Fruit fly (Drosophila melanogaster) S2 (cell line): ENCODE measurements around the gene CG6638.

Source experiments
- CG8478 ChIP-seq: fragments of >200 bp; optimal IDR thresholded peaks from 2 replicates; lab custom pipeline; 2018
- CTCF ChIP-seq, 2 experiments: fragments of >200 bp; optimal IDR thresholded peaks; 2 replicates each; lab custom pipeline; 2018

DNA sequence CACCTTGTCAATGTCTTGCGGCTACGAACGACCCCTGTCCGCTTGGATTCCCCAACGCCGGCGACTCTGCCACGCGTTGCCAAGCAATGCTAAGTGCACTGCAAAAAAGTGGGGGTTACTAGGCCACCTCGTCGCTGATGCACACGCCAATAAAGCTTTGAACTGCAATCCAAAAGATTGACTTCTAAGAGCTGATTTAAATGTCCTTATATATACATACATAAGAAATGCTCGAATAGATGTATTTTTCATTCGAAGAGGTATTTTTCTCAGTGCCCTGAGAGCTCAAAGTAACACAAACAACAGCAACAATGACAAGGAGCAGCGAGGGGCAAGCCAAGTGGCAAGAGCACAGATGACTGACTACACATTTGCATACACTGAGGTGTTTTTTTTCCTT is 31.6 kb upstream of the CG6638 start:
- no peak for TF ChIP-seq CTCF (optimal IDR thresholded peaks at IDR 0.05; lab: Kevin White, UChicago)
- TF ChIP-seq CG8478, result no peak
